Worm (Caenorhabditis elegans): ENCODE results near the gene R05D3.9.

Gene R05D3.9

ce11 chrIII:8356407-8356881 is 12.1 kb downstream of the R05D3.9 start:
- TF ChIP-seq nhr-11 (tag; optimal IDR thresholded peaks at IDR 0.05) (no peak), peb-1 (tag; optimal IDR thresholded peaks at IDR 0.05) (no peak), lin-11 (tag; optimal IDR thresholded peaks at IDR 0.05) (peak; percentile 28), F13H6.1 (tag; optimal IDR thresholded peaks at IDR 0.05) (peak; percentile 85), nhr-10 (tag; optimal IDR thresholded peaks at IDR 0.05) (no peak), sem-4 (tag; optimal IDR thresholded peaks at IDR 0.05) (peak; percentile 91), mab-5 (tag; optimal IDR thresholded peaks at IDR 0.05) (peak; percentile 44), dmd-4 (tag; optimal IDR thresholded peaks at IDR 0.05) (peak; percentile 25), sma-3 (GFP tag; optimal IDR thresholded peaks at IDR 0.05) (peak; percentile 66), nhr-6 (tag; optimal IDR thresholded peaks at IDR 0.05) (peak; percentile 85), fos-1 (tag; optimal IDR thresholded peaks at IDR 0.05) (peak; percentile 62), nhr-25 (tag; optimal IDR thresholded peaks at IDR 0.05) (peak; percentile 67), alr-1 (tag; optimal IDR thresholded peaks at IDR 0.05) (no peak), Y55F3AM.14 (GFP tag; optimal IDR thresholded peaks at IDR 0.05) (no peak), nhr-237 (tag; optimal IDR thresholded peaks at IDR 0.05) (no peak), mbf-1 (tag; optimal IDR thresholded peaks at IDR 0.05) (no peak), unc-55 (GFP tag; optimal IDR thresholded peaks at IDR 0.05) (peak; percentile 91), ceh-16 (tag; optimal IDR thresholded peaks at IDR 0.05) (no peak), skn-1 (tag; optimal IDR thresholded peaks at IDR 0.05) (peak; percentile 1), gmeb-1 (tag; optimal IDR thresholded peaks at IDR 0.05) (peak; percentile 31), unc-39 (tag; optimal IDR thresholded peaks at IDR 0.05) (no peak), lsy-2 (tag; optimal IDR thresholded peaks at IDR 0.05) (peak; percentile 70 to 91), egl-27 (tag; optimal IDR thresholded peaks at IDR 0.05) (no peak), nhr-12 (tag; optimal IDR thresholded peaks at IDR 0.05) (no peak), snpc-4 (tag; optimal IDR thresholded peaks at IDR 0.05) (peak; percentile 70), ztf-1 (GFP tag; conservative IDR thresholded peaks at IDR 0.05) (no peak), aly-2 (tag; optimal IDR thresholded peaks at IDR 0.05) (no peak), nhr-77 (tag; optimal IDR thresholded peaks at IDR 0.05) (no peak), zag-1 (tag; optimal IDR thresholded peaks at IDR 0.05) (peak; percentile 51), mdl-1 (tag; optimal IDR thresholded peaks at IDR 0.05) (peak in 1 of 2 experiments; percentile 57), blmp-1 (tag; optimal IDR thresholded peaks at IDR 0.05; ENCODE audit: insufficient read depth) (peak; percentile 48), nhr-23 (tag; optimal IDR thresholded peaks at IDR 0.05) (no peak), lin-13 (GFP tag; optimal IDR thresholded peaks at IDR 0.05) (peak; percentile 71), ama-1 (optimal IDR thresholded peaks at IDR 0.05) (no peak), nhr-129 (tag; optimal IDR thresholded peaks at IDR 0.05) (peak; percentile 92), R02D3.7 (tag; optimal IDR thresholded peaks at IDR 0.05) (no peak), lin-39 (tag; optimal IDR thresholded peaks at IDR 0.05) (no peak), sma-9 (GFP tag; optimal IDR thresholded peaks at IDR 0.05) (peak; percentile 75), sma-9 (tag; optimal IDR thresholded peaks at IDR 0.05) (no peak), ztf-11 (tag; optimal IDR thresholded peaks at IDR 0.05) (no peak), elt-1 (tag; optimal IDR thresholded peaks at IDR 0.05) (no peak), C34F6.9 (tag; optimal IDR thresholded peaks at IDR 0.05) (peak; percentile 94), elt-3 (tag; optimal IDR thresholded peaks at IDR 0.05) (no peak), crh-2 (tag; optimal IDR thresholded peaks at IDR 0.05) (peak; percentile 91), ceh-82 (tag; optimal IDR thresholded peaks at IDR 0.05) (no peak), ztf-4 (tag; optimal IDR thresholded peaks at IDR 0.05) (peak; percentile 75), unc-62 (GFP tag; optimal IDR thresholded peaks at IDR 0.05) (no peak), ZK546.5 (tag; optimal IDR thresholded peaks at IDR 0.05) (no peak), nhr-21 (tag; optimal IDR thresholded peaks at IDR 0.05) (peak; percentile 56)
